Worm (Caenorhabditis elegans): ENCODE measurements around the gene C34C12.6.

DNA sequence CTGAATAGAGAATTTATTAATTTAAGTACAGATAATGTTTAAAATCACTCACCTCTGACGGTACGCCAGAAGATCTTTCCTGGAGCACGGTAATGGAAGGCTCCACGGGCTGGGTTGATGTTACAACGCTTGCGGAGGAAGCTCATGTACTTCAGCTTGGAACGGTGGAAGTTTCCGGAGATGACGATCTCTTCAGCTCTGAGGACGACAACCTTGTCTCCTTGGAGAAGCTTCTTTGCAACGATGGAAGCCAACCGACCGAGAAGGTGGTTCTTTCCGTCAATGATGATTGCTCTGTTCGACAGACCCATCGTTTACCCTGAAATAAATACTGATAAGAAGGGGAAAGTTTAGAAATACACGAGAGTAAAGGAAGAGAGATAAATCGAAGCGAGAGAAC is 20.9 kb downstream of the C34C12.6 start, which contains the start of gene rpl-16:
- TF ChIP-seq him-1 (tag; optimal IDR thresholded peaks at IDR 0.05) (no peak), dao-5 (tag; optimal IDR thresholded peaks at IDR 0.05) (no peak), W03F9.2 (tag; optimal IDR thresholded peaks at IDR 0.05) (no peak)

All from whole organism, L4/young adult.